Worm (Caenorhabditis elegans) whole organism, late embryonic: ENCODE results near the gene sdz-1.
A peak's percentile ranks its signal among the peaks of the same experiment; 100 is the strongest.

Source experiments
- C08G9.2 ChIP-seq: sonication (generic microtip); optimal IDR thresholded peaks from 2 replicates; lab custom pipeline; 2016; ENCODE audit warnings: mild to moderate bottlenecking, missing genetic modification characterization, moderate library complexity, missing compliant biosample characterization
- F13H6.1 ChIP-seq: sonication (generic microtip); optimal IDR thresholded peaks from 2 replicates; lab custom pipeline; 2016; ENCODE audit warnings: missing genetic modification characterization, missing compliant biosample characterization
- K09A11.1 ChIP-seq: sonication (generic microtip); optimal IDR thresholded peaks from 2 replicates; lab custom pipeline; 2017; ENCODE audit warnings: antibody characterized with exemption, mild to moderate bottlenecking, missing genetic modification characterization, missing compliant biosample characterization; ENCODE audit not compliant: insufficient read depth
- ceh-22 ChIP-seq: sonication (generic microtip); optimal IDR thresholded peaks from 2 replicates; lab custom pipeline; 2017; ENCODE audit warnings: missing biosample characterization, missing genetic modification characterization
- ceh-24 ChIP-seq: sonication (generic microtip); optimal IDR thresholded peaks from 2 replicates; lab custom pipeline; 2016; ENCODE audit warnings: mild to moderate bottlenecking, missing genetic modification characterization, missing compliant biosample characterization
- ceh-30 ChIP-seq: fragments of 150-350 bp; optimal IDR thresholded peaks from 2 replicates; lab custom pipeline; 2014; ENCODE audit warnings: missing biosample characterization, missing genetic modification characterization
- ceh-31 ChIP-seq: sonication (generic microtip); optimal IDR thresholded peaks from 2 replicates; lab custom pipeline; 2016; ENCODE audit warnings: missing genetic modification characterization, missing compliant biosample characterization
- ceh-34 ChIP-seq: sonication (generic microtip); optimal IDR thresholded peaks from 2 replicates; lab custom pipeline; 2016; ENCODE audit warnings: mild to moderate bottlenecking, missing genetic modification characterization, missing compliant biosample characterization
- dmd-4 ChIP-seq: sonication (generic microtip); optimal IDR thresholded peaks from 2 replicates; lab custom pipeline; 2016; ENCODE audit warnings: borderline replicate concordance, missing genetic modification characterization, missing compliant biosample characterization
- elt-2 ChIP-seq: sonication (generic microtip); optimal IDR thresholded peaks from 2 replicates; lab custom pipeline; 2016; ENCODE audit warnings: missing genetic modification reagents, missing genetic modification characterization, missing compliant biosample characterization
- ets-4 ChIP-seq: sonication (generic microtip); optimal IDR thresholded peaks from 2 replicates; lab custom pipeline; 2016; ENCODE audit warnings: missing genetic modification characterization, missing compliant biosample characterization
- eyg-1 ChIP-seq: sonication (generic microtip); optimal IDR thresholded peaks from 2 replicates; lab custom pipeline; 2016; ENCODE audit warnings: missing genotype, missing genetic modification characterization, missing compliant biosample characterization
- fkh-10 ChIP-seq: fragments of 150-350 bp; optimal IDR thresholded peaks from 2 replicates; lab custom pipeline; 2014; ENCODE audit warnings: missing biosample characterization, missing genetic modification reagents, missing genetic modification characterization
- gmeb-2 ChIP-seq: sonication (generic microtip); optimal IDR thresholded peaks from 2 replicates; lab custom pipeline; 2016; ENCODE audit warnings: missing genetic modification characterization, inconsistent platforms, missing compliant biosample characterization
- hlh-15 ChIP-seq: sonication (generic microtip); optimal IDR thresholded peaks from 2 replicates; lab custom pipeline; 2016; ENCODE audit warnings: missing genetic modification characterization, missing compliant biosample characterization
- hlh-30 ChIP-seq: sonication (generic microtip); optimal IDR thresholded peaks from 2 replicates; lab custom pipeline; 2017; ENCODE audit warnings: antibody characterized with exemption, missing genetic modification characterization, missing compliant biosample characterization; ENCODE audit not compliant: insufficient read depth
- hlh-6 ChIP-seq: sonication (generic microtip); optimal IDR thresholded peaks from 2 replicates; lab custom pipeline; 2016; ENCODE audit warnings: missing genotype, missing genetic modification characterization, missing compliant biosample characterization
- hlh-8 ChIP-seq: sonication (generic microtip); optimal IDR thresholded peaks from 2 replicates; lab custom pipeline; 2016; ENCODE audit warnings: missing genotype, missing genetic modification characterization, missing compliant biosample characterization
- madf-2 ChIP-seq: sonication (generic microtip); optimal IDR thresholded peaks from 2 replicates; lab custom pipeline; 2017; ENCODE audit warnings: missing genetic modification characterization, missing compliant biosample characterization
- mec-3 ChIP-seq: sonication (generic microtip); optimal IDR thresholded peaks from 2 replicates; lab custom pipeline; 2016; ENCODE audit warnings: borderline replicate concordance, missing genetic modification characterization, missing compliant biosample characterization
- nfya-1 ChIP-seq: sonication (generic microtip); optimal IDR thresholded peaks from 2 replicates; lab custom pipeline; 2017; ENCODE audit warnings: missing genetic modification characterization, mild to moderate bottlenecking, missing compliant biosample characterization, antibody characterized with exemption, moderate library complexity
- pros-1 ChIP-seq: fragments of 150-350 bp; optimal IDR thresholded peaks from 2 replicates; lab custom pipeline; 2014; ENCODE audit warnings: missing biosample characterization, missing genetic modification reagents, missing genetic modification characterization
- sdc-2 ChIP-seq: sonication (generic microtip); optimal IDR thresholded peaks from 2 replicates; lab custom pipeline; 2016; ENCODE audit warnings: missing genotype, missing genetic modification characterization, missing compliant biosample characterization
- ttx-3 ChIP-seq: sonication (generic microtip); optimal IDR thresholded peaks from 2 replicates; lab custom pipeline; 2016; ENCODE audit warnings: missing genetic modification reagents, missing genetic modification characterization, missing compliant biosample characterization
- unc-42 ChIP-seq: sonication (generic microtip); optimal IDR thresholded peaks from 2 replicates; lab custom pipeline; 2016; ENCODE audit warnings: missing genotype, missing genetic modification characterization, missing compliant biosample characterization
- unc-55 ChIP-seq: sonication (generic microtip); optimal IDR thresholded peaks from 2 replicates; lab custom pipeline; 2017; ENCODE audit warnings: missing biosample characterization, missing genetic modification reagents, missing genetic modification characterization
- unc-86 ChIP-seq: sonication (generic microtip); optimal IDR thresholded peaks from 2 replicates; lab custom pipeline; 2016; ENCODE audit warnings: missing genetic modification characterization, missing compliant biosample characterization
- zip-5 ChIP-seq: sonication (generic microtip); optimal IDR thresholded peaks from 2 replicates; lab custom pipeline; 2016; ENCODE audit warnings: missing genetic modification characterization, missing compliant biosample characterization

Gene sdz-1

ce11 chrIII:8678371-8678770 lies 21.8 kb downstream of the sdz-1 start (continued):
- peak; percentile 97 for TF ChIP-seq ceh-34 (tag; lab: Kevin White, UChicago)
- TF ChIP-seq ceh-30 (tag; lab: Kevin White, UChicago) = peak; percentile 16
- TF ChIP-seq madf-2 (tag; lab: Kevin White, UChicago) = peak; percentile 94
- TF ChIP-seq eyg-1 (tag; lab: Kevin White, UChicago) = peak; percentile 97
- TF ChIP-seq ceh-24 (tag; lab: Kevin White, UChicago) = peak; percentile 81
- TF ChIP-seq C08G9.2 (tag; lab: Kevin White, UChicago) = peak; percentile 90
- TF ChIP-seq gmeb-2 (tag; lab: Kevin White, UChicago) = peak; percentile 95
- no peak for TF ChIP-seq ceh-22 (tag; lab: Kevin White, UChicago)
- TF ChIP-seq zip-5 (tag; lab: Kevin White, UChicago) = peak; percentile 88
- peak; percentile 80 for TF ChIP-seq hlh-30 (tag; lab: Kevin White, UChicago)
- TF ChIP-seq ets-4 = peak; percentile 26
- TF ChIP-seq unc-55 (GFP tag; lab: Kevin White, UChicago) = peak; percentile 15
- TF ChIP-seq F13H6.1 (tag; lab: Kevin White, UChicago) = peak; percentile 85
- TF ChIP-seq dmd-4 (tag; lab: Kevin White, UChicago) = peak; percentile 91
- TF ChIP-seq hlh-6 (tag; lab: Kevin White, UChicago) = peak; percentile 97
- peak; percentile 90 for TF ChIP-seq mec-3

- TF ChIP-seq unc-42 (tag; lab: Kevin White, UChicago) = no peak
- TF ChIP-seq K09A11.1 (tag; lab: Kevin White, UChicago) = no peak
- TF ChIP-seq elt-2 = no peak
- TF ChIP-seq nfya-1 (tag; lab: Kevin White, UChicago) = no peak
- TF ChIP-seq hlh-8 (tag; lab: Kevin White, UChicago) = no peak
- TF ChIP-seq ceh-31 (tag; lab: Kevin White, UChicago) = no peak
- no peak for TF ChIP-seq madf-2 (tag; lab: Kevin White, UChicago)
- no peak for TF ChIP-seq ceh-30 (tag; lab: Kevin White, UChicago)
Measured at ce11 chrIII:8674980-8675485, 25.1 kb downstream of the sdz-1 start, which contains the start of gene pgl-2. pgl-2 (minus strand) TSS chrIII:8675435.

- TF ChIP-seq dmd-4 (tag; lab: Kevin White, UChicago) = no peak
- peak; percentile 11 for TF ChIP-seq unc-55 (GFP tag; lab: Kevin White, UChicago)
Measured at ce11 chrIII:8668717-8669116, 31.4 kb downstream of the sdz-1 start.

- no peak for TF ChIP-seq unc-86
- TF ChIP-seq unc-42 (tag; lab: Kevin White, UChicago) = no peak
- TF ChIP-seq fkh-10 (GFP tag; lab: Kevin White, UChicago) = no peak
Measured at ce11 chrIII:8667382-8667781, 32.8 kb downstream of the sdz-1 start, which contains the start of gene dpy-19. dpy-19 (minus strand) TSS chrIII:8667482.

- TF ChIP-seq ttx-3 (no peak), hlh-15 (tag; lab: Kevin White, UChicago) (no peak), hlh-30 (tag; lab: Kevin White, UChicago) (peak; percentile 21), pros-1 (tag; lab: Kevin White, UChicago) (no peak), K09A11.1 (tag; lab: Kevin White, UChicago) (no peak)
Measured at ce11 chrIII:8664897-8665388, 35.2 kb downstream of the sdz-1 start, which contains the start of gene F22B7.1. F22B7.1 (plus strand) TSS chrIII:8665338.

ce11 chrIII:8663143-8663542 lies 37.0 kb downstream of the sdz-1 start:
- TF ChIP-seq pros-1 (tag; lab: Kevin White, UChicago) (peak; percentile 49), sdc-2 (no peak)
